Fruit fly (Drosophila melanogaster) whole organism, adult: ENCODE results near the gene Vta1.
A peak's percentile ranks its signal among the peaks of the same experiment; 100 is the strongest.

Source experiments
- CG11617 ChIP-seq: fragments of 200-800 bp; sonication (Bioruptor generic); optimal IDR thresholded peaks from 2 replicates; lab custom pipeline; 2017; ENCODE audit warnings: mild to moderate bottlenecking, missing biosample characterization, missing genetic modification reagents, missing genetic modification characterization
- CG12768 ChIP-seq: fragments of 200-800 bp; sonication (Bioruptor generic); optimal IDR thresholded peaks from 2 replicates; lab custom pipeline; 2017; ENCODE audit warnings: missing biosample characterization, missing genetic modification characterization, mild to moderate bottlenecking, moderate library complexity, missing genetic modification reagents
- CG14711 ChIP-seq: fragments of 200-800 bp; sonication (Bioruptor generic); optimal IDR thresholded peaks from 2 replicates; lab custom pipeline; 2018; ENCODE audit warnings: missing biosample characterization, mild to moderate bottlenecking, missing genetic modification characterization, moderate library complexity
- CG1620 ChIP-seq: fragments of 200-800 bp; sonication (Bioruptor generic); optimal IDR thresholded peaks from 2 replicates; lab custom pipeline; 2016; ENCODE audit warnings: missing biosample characterization, missing genetic modification characterization
- CG33017 ChIP-seq: fragments of 200-800 bp; sonication (Bioruptor generic); optimal IDR thresholded peaks from 2 replicates; lab custom pipeline; 2018; ENCODE audit warnings: missing biosample characterization, mild to moderate bottlenecking, missing genetic modification characterization, moderate library complexity
- CG5204 ChIP-seq: fragments of 200-800 bp; sonication (Bioruptor generic); optimal IDR thresholded peaks from 2 replicates; lab custom pipeline; 2016; ENCODE audit warnings: missing biosample characterization, missing genetic modification characterization
- CG7045 ChIP-seq: fragments of 200-800 bp; sonication (Bioruptor generic); optimal IDR thresholded peaks from 2 replicates; lab custom pipeline; 2017; ENCODE audit warnings: missing biosample characterization, mild to moderate bottlenecking, missing genetic modification characterization
- CG7101 ChIP-seq: fragments of 200-800 bp; sonication (Bioruptor generic); optimal IDR thresholded peaks from 2 replicates; lab custom pipeline; 2018; ENCODE audit warnings: missing biosample characterization, mild to moderate bottlenecking, missing genetic modification characterization, moderate library complexity
- Clk ChIP-seq: fragments of 200-800 bp; sonication (Bioruptor generic); optimal IDR thresholded peaks from 2 replicates; lab custom pipeline; 2017; ENCODE audit warnings: missing biosample characterization, missing genetic modification characterization
- Crg-1 ChIP-seq: fragments of 200-800 bp; sonication (Bioruptor generic); optimal IDR thresholded peaks from 2 replicates; lab custom pipeline; 2016; ENCODE audit warnings: missing biosample characterization, missing genetic modification characterization
- Hr96 ChIP-seq: fragments of 200-800 bp; sonication (Bioruptor generic); optimal IDR thresholded peaks from 2 replicates; lab custom pipeline; 2016; ENCODE audit warnings: missing biosample characterization, missing genetic modification characterization
- Mnt ChIP-seq: fragments of 200-800 bp; sonication (Bioruptor generic); optimal IDR thresholded peaks from 2 replicates; lab custom pipeline; 2016; ENCODE audit warnings: missing biosample characterization, mild to moderate bottlenecking, missing genetic modification characterization
- bab1 ChIP-seq: fragments of 200-800 bp; sonication (Bioruptor generic); optimal IDR thresholded peaks from 3 replicates; lab custom pipeline; 2019; ENCODE audit warnings: missing biosample characterization, mild to moderate bottlenecking, missing genetic modification characterization, moderate library complexity
- cic ChIP-seq: fragments of 200-800 bp; sonication (Bioruptor generic); optimal IDR thresholded peaks from 2 replicates; lab custom pipeline; 2017; ENCODE audit warnings: missing biosample characterization, mild to moderate bottlenecking, missing genetic modification characterization, moderate library complexity
- cnc ChIP-seq, 2 experiments: fragments of >200 bp; optimal IDR thresholded peaks; 2 replicates each; lab custom pipeline; 2017
- kay ChIP-seq: fragments of 200-800 bp; sonication (Bioruptor generic); peaks from one replicate; lab custom pipeline; 2016; ENCODE audit warnings: missing biosample characterization, missing genetic modification characterization, borderline replicate concordance
- ovo ChIP-seq: fragments of 200-800 bp; sonication (Bioruptor generic); optimal IDR thresholded peaks from 2 replicates; lab custom pipeline; 2016; ENCODE audit warnings: missing biosample characterization, missing genetic modification characterization
- pad ChIP-seq: fragments of 200-800 bp; sonication (Bioruptor generic); optimal IDR thresholded peaks from 3 replicates; lab custom pipeline; 2017; ENCODE audit warnings: missing biosample characterization, missing genetic modification characterization, mild to moderate bottlenecking, moderate library complexity, missing genetic modification reagents
- tj ChIP-seq: fragments of 200-800 bp; sonication (Bioruptor generic); optimal IDR thresholded peaks from 3 replicates; lab custom pipeline; 2017; ENCODE audit warnings: missing biosample characterization, mild to moderate bottlenecking, missing genetic modification characterization, moderate library complexity
- toe ChIP-seq: fragments of 200-800 bp; sonication (Bioruptor generic); optimal IDR thresholded peaks from 2 replicates; lab custom pipeline; 2016; ENCODE audit warnings: missing biosample characterization, missing genetic modification characterization

Vta1 gene

dm6 chr3L:1637652-1638051 is 15.0 kb downstream of the Vta1 start, which contains the start of gene nSyb:
TSS of gene nSyb (minus strand) at chr3L:1637752.
- no peak for TF ChIP-seq cnc (optimal IDR thresholded peaks at IDR 0.05; lab: Kevin White, UChicago)
- no peak for TF ChIP-seq cic
- TF ChIP-seq CG7045, result no peak
- TF ChIP-seq tj (GFP tag; lab: Kevin White, UChicago), result no peak
- TF ChIP-seq ovo (GFP tag; lab: Kevin White, UChicago), result no peak
- no peak for TF ChIP-seq bab1 (GFP tag; lab: Kevin White, UChicago)
- no peak for TF ChIP-seq Clk
- TF ChIP-seq Mnt (GFP tag; lab: Kevin White, UChicago), result no peak
- no peak for TF ChIP-seq CG33017
- no peak for TF ChIP-seq CG11617
- no peak for TF ChIP-seq pad (GFP tag; lab: Kevin White, UChicago)
- no peak for TF ChIP-seq toe (GFP tag; lab: Kevin White, UChicago)
- TF ChIP-seq kay (GFP tag; lab: Kevin White, UChicago), result no peak
- TF ChIP-seq Hr96 (GFP tag; lab: Kevin White, UChicago), result no peak

dm6 chr3L:1636886-1637285 is 15.8 kb downstream of the Vta1 start:
- TF ChIP-seq CG1620 (GFP tag; lab: Kevin White, UChicago), result no peak
- no peak for TF ChIP-seq CG33017
- TF ChIP-seq tj (GFP tag; lab: Kevin White, UChicago), result no peak
- no peak for TF ChIP-seq CG7101
- TF ChIP-seq bab1 (GFP tag; lab: Kevin White, UChicago), result no peak
- TF ChIP-seq Mnt (GFP tag; lab: Kevin White, UChicago), result no peak
- TF ChIP-seq cic, result no peak
- TF ChIP-seq cnc (optimal IDR thresholded peaks at IDR 0.05; lab: Kevin White, UChicago), result no peak
- TF ChIP-seq CG5204 (GFP tag; lab: Kevin White, UChicago), result no peak
- TF ChIP-seq CG14711 (tag; lab: Kevin White, UChicago), result no peak
- no peak for TF ChIP-seq CG7045
- no peak for TF ChIP-seq Clk
- TF ChIP-seq Crg-1, result no peak
- TF ChIP-seq ovo (GFP tag; lab: Kevin White, UChicago), result no peak
- no peak for TF ChIP-seq kay (GFP tag; lab: Kevin White, UChicago)
- no peak for TF ChIP-seq CG12768
- TF ChIP-seq CG11617, result no peak
- TF ChIP-seq pad (GFP tag; lab: Kevin White, UChicago), result no peak
- no peak for TF ChIP-seq toe (GFP tag; lab: Kevin White, UChicago)
- no peak for TF ChIP-seq Hr96 (GFP tag; lab: Kevin White, UChicago)

DNA sequence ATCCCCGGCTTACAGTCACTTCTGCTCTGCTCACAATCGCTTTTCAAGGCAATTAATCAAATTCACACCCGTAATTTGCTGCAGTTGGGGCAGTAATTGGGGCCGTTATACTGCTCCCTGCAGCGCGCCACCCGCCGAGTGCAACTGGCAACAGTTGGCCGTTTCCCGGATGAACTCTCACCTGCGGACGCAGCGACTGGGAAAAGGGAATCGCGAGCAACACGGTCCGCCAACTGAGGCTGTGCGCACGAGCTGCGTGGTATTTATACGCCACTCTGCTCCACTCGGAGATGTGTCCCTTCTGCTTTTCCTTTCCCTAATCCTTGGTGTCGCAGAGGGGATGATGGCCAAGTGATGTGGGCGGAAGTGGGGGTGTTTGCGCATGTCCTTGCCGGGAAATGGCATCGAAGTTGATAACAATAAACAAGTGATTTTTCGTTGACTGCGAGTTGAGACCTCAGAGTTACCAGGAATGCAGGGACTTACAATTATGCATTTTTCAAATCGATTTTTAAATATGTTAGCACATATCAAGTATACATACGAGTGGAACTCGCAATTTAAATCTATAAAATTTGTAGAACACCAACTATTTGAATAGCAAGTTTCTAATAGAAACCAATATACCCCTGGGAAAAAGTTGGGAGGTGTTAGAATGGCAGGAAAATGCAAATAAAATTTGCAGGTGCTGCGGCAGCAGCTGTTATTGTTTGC is 23.5 kb downstream of the Vta1 start, which contains the start of gene GC:
GC (minus strand) TSS at position 238 of the 714 bp plus-strand sequence.
- no peak for TF ChIP-seq ovo (GFP tag; lab: Kevin White, UChicago)
- no peak for TF ChIP-seq cic

DNA sequence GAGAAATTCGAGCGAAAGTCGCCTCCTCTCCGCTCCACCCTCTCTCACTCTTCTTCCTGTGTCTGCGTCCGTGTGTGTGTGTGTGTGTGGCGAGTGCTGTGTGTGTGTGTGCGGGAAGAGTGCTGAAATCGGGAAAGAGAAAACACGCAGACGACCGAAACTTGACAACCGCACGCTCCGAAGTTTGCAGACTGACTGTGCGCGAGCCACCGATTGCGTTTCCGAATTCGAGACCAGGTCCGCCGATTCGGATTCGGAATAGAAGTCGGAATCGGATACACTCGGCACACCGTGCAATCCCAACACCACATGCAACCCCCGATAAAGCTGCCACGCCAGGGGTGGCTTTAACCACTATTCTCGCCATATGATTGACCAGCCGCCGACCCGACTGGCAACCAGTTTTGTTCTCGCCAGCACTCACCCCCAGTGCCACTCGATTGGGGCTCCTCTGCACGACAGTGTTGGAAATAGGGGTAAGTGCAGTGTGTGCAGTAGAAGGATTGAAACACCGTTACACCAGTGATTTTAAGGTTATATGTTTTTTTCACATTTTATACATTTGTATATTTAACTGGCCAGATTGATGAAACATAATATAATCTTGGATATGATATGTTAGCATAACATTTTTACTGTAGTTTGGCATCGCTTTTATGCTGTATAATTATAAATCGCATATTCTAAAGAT is 24.4 kb downstream of the Vta1 start, which contains the start of gene CG13928:
CG13928 (minus strand) TSS at position 202 of the 691 bp plus-strand sequence.
- TF ChIP-seq CG33017 (no peak), CG7045 (peak; percentile 13), cic (peak; percentile 35), Clk (peak; percentile 50), toe (GFP tag; lab: Kevin White, UChicago) (peak; percentile 44), CG5204 (GFP tag; lab: Kevin White, UChicago) (peak; percentile 35)

DNA sequence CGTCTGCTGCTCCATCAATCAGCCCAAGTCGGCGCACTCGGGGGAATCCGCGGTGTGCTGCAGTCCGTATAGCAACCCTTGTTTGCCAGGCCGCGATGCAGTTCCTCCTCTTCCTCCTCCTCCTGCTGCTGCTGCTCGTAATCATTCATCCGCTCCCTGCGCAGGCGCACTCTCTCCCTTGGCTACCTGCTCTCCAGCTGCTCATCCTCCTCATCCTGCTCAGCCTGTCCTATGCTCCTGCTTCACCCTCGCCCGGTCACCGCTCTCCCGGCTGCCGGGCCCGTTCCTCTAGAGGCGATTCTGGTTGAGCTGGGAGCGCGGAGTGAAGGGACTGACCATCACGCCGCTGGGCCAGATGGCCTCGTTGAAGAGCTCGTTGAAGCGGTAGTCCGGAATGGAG is 25.8 kb downstream of the Vta1 start:
- no peak for TF ChIP-seq CG7045

dm6 chr3L:1618116-1618727 is 34.5 kb downstream of the Vta1 start, which contains the start of the genes CG13926, ABCB7 and CG33230:
TSS of gene CG13926 (minus strand) at chr3L:1618158.
TSS of gene ABCB7 (plus strand) at chr3L:1618414.
TSS of gene CG33230 (plus strand) at chr3L:1618414.
- TF ChIP-seq cnc (optimal IDR thresholded peaks at IDR 0.05; lab: Kevin White, UChicago) (no peak), tj (GFP tag; lab: Kevin White, UChicago) (peak; percentile 60), Clk (no peak), CG11617 (peak; percentile 66), Hr96 (GFP tag; lab: Kevin White, UChicago) (peak; percentile 63), kay (GFP tag; lab: Kevin White, UChicago) (no peak), pad (GFP tag; lab: Kevin White, UChicago) (peak; percentile 10), Crg-1 (peak; percentile 18), Mnt (GFP tag; lab: Kevin White, UChicago) (peak; percentile 70), CG33017 (no peak), ovo (GFP tag; lab: Kevin White, UChicago) (peak; percentile 23), CG5204 (GFP tag; lab: Kevin White, UChicago) (peak; percentile 45), CG7101 (peak; percentile 25), CG12768 (peak; percentile 48), CG7045 (peak; percentile 15), bab1 (GFP tag; lab: Kevin White, UChicago) (peak; percentile 67), toe (GFP tag; lab: Kevin White, UChicago) (peak; percentile 24), CG14711 (tag; lab: Kevin White, UChicago) (peak; percentile 55), cic (no peak), CG1620 (GFP tag; lab: Kevin White, UChicago) (peak; percentile 27)
